Fruit fly (Drosophila melanogaster) whole organism, pupa: ENCODE data around the gene CG10064.

Source experiments
- CG10348 ChIP-seq: fragments of 200-800 bp; sonication (Bioruptor generic); IDR thresholded peaks from 2 replicates; pipeline ENCODE4 v1.3.6; 2022; ENCODE audit warnings: missing biosample characterization, missing genetic modification characterization
- CG17806 ChIP-seq: fragments of 200-800 bp; sonication (Bioruptor generic); optimal IDR thresholded peaks from 2 replicates; lab custom pipeline; 2018; ENCODE audit warnings: missing biosample characterization, mild to moderate bottlenecking, missing genetic modification characterization, moderate library complexity
- CG4496 ChIP-seq: fragments of 200-800 bp; sonication (Bioruptor generic); IDR thresholded peaks from 3 replicates; pipeline ENCODE4 v1.3.6; 2022; ENCODE audit warnings: missing biosample characterization, missing genetic modification characterization
- CG8159 ChIP-seq: fragments of 200-800 bp; sonication (Bioruptor generic); optimal IDR thresholded peaks from 3 replicates; lab custom pipeline; 2018; ENCODE audit warnings: missing biosample characterization, mild to moderate bottlenecking, missing genetic modification characterization, moderate library complexity
- CG8301 ChIP-seq: fragments of 200-800 bp; sonication (Bioruptor generic); optimal IDR thresholded peaks from 2 replicates; lab custom pipeline; 2018; ENCODE audit warnings: missing biosample characterization, mild to moderate bottlenecking, missing genetic modification characterization
- D1 ChIP-seq: fragments of 200-800 bp; sonication (Bioruptor generic); optimal IDR thresholded peaks from 2 replicates; lab custom pipeline; 2018; ENCODE audit warnings: missing biosample characterization, mild to moderate bottlenecking, missing genetic modification characterization, moderate library complexity
- Pif1A ChIP-seq: fragments of 200-800 bp; sonication (Bioruptor generic); optimal IDR thresholded peaks from 3 replicates; lab custom pipeline; 2016; ENCODE audit warnings: missing biosample characterization, missing genetic modification characterization
- Snoo ChIP-seq: fragments of 200-800 bp; sonication (Bioruptor generic); optimal IDR thresholded peaks from 3 replicates; lab custom pipeline; 2017; ENCODE audit warnings: missing biosample characterization, mild to moderate bottlenecking, missing genetic modification characterization, inconsistent platforms

DNA sequence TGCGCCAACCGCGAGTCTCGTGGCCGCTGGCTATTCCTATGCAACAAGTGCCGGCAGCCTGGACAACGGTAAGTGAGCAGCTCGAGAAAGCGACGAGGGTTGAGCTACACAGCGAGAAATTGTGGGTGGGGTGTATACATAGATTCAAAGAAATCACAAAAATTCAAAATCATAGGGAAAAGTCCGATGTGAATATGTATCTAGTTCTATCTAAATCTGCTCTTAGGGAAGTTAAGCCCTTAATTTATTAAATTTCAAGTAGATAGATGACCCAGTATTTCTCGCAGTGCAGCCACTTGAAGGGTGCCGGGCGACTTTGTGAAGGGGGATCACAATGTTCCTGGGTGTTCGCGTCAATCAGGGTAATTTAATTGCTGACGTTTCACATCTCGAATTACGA, 25.7 kb upstream of the CG10064 start:
- TF ChIP-seq Snoo (no peak), CG17806 (tag; lab: Kevin White, UChicago) (no peak), D1 (tag; lab: Kevin White, UChicago) (no peak), Pif1A (GFP tag; lab: Kevin White, UChicago) (no peak), CG10348 (GFP tag; lab: Robert Waterston, UW) (no peak), CG4496 (GFP tag; lab: Robert Waterston, UW) (no peak), CG8301 (tag; lab: Kevin White, UChicago) (no peak), CG8159 (tag; lab: Kevin White, UChicago) (no peak)
